Worm (Caenorhabditis elegans) whole organism, L3 larva: Measurements from ENCODE around the gene fbxa-78.

Experiments used
- elt-3 ChIP-seq, 3 experiments: fragments of 150-350 bp in 1 of 3; sonication (generic microtip) in 2 of 3; optimal IDR thresholded peaks; 2 replicates in 2 of 3; 4 replicates in 1 of 3; lab custom pipeline; 2014 to 2017; ENCODE audit warnings: missing biosample characterization in 3 of 3, missing genetic modification characterization in 3 of 3
- eor-1 ChIP-seq, 2 experiments: fragments of 150-350 bp; optimal IDR thresholded peaks; 2 replicates each; lab custom pipeline; 2014 to 2018; ENCODE audit warnings: missing biosample characterization in 2 of 2, missing genetic modification characterization in 2 of 2
- lin-15B ChIP-seq: fragments of 150-350 bp; optimal IDR thresholded peaks from 2 replicates; lab custom pipeline; 2014; ENCODE audit warnings: missing biosample characterization, missing genetic modification characterization
- lin-39 ChIP-seq: fragments of 150-350 bp; optimal IDR thresholded peaks from 2 replicates; lab custom pipeline; 2018; ENCODE audit warnings: missing biosample characterization, missing genetic modification reagents, missing genetic modification characterization
- nhr-28 ChIP-seq: fragments of 150-350 bp; optimal IDR thresholded peaks from 2 replicates; lab custom pipeline; 2014; ENCODE audit warnings: missing biosample characterization, missing genetic modification characterization
- ztf-11 ChIP-seq: fragments of 150-350 bp; optimal IDR thresholded peaks from 2 replicates; lab custom pipeline; 2014; ENCODE audit warnings: missing biosample characterization, missing genetic modification characterization

DNA sequence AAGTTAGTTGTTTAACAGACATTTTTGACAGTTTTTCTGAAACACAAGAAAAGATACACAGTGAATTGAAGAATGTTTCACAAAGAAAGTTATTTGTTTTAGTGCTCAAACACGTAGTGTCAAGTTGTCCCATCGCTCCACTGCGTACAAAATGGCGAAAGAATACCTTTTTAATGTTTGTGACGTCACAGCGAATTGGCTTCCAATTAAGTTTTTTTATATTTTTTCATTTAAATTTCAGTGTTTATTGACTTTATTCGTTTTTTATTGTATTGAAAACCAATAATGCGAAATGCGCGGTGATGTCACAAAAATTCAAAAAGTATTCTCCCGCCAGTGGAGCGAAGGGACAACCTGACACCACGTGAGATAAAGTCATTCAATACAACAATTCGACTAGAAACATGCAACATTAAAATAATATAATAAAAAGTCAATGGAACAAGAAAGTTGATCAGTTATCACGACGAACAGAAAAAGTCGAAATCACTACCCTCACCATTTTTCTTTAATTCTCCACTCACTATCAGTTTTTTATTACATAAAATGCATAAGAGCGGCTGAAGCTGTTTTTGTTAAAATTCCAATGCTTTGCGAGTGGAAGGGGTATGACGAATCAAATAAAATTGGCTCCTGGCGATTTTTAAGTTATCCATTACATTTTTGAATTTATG lies 15.5 kb upstream of the fbxa-78 start, which contains the start of gene fbxa-29:
- TF ChIP-seq lin-15B (tag; lab: Kevin White, UChicago) (no peak), ztf-11 (tag; lab: Kevin White, UChicago) (no peak), elt-3 (tag; optimal IDR thresholded peaks at IDR 0.05; lab: Kevin White, UChicago) (no peak), lin-39 (no peak), nhr-28 (tag; lab: Kevin White, UChicago) (no peak), eor-1 (tag; optimal IDR thresholded peaks at IDR 0.05; lab: Kevin White, UChicago) (no peak)
